Fruit fly (Drosophila melanogaster) whole organism, prepupa: ENCODE measurements around the gene CG12241.

ENCODE experiments used
- CG10631 ChIP-seq: fragments of 200-800 bp; sonication (Bioruptor generic); optimal IDR thresholded peaks from 2 replicates; lab custom pipeline; 2016; ENCODE audit warnings: missing biosample characterization, missing genetic modification characterization
- CG10669 ChIP-seq: fragments of 200-800 bp; sonication (Bioruptor generic); optimal IDR thresholded peaks from 3 replicates; lab custom pipeline; 2018; ENCODE audit warnings: missing biosample characterization, mild to moderate bottlenecking, missing genetic modification characterization, moderate library complexity
- CG11294 ChIP-seq: fragments of 200-800 bp; sonication (Bioruptor generic); IDR thresholded peaks from 2 replicates; pipeline ENCODE4 v1.3.6; 2022; ENCODE audit warnings: missing biosample characterization, missing genetic modification characterization
- CG15336 ChIP-seq: fragments of 200-800 bp; sonication (Bioruptor generic); IDR thresholded peaks from 2 replicates; pipeline ENCODE4 v1.3.6; 2022; ENCODE audit warnings: missing biosample characterization, missing genetic modification characterization
- CG16779 ChIP-seq: fragments of 200-800 bp; sonication (Bioruptor generic); optimal IDR thresholded peaks from 3 replicates; lab custom pipeline; 2017; ENCODE audit warnings: missing biosample characterization, mild to moderate bottlenecking, missing genetic modification characterization
- CG32006 ChIP-seq: fragments of 200-800 bp; sonication (Bioruptor generic); optimal IDR thresholded peaks from 3 replicates; lab custom pipeline; 2017; ENCODE audit warnings: missing biosample characterization, mild to moderate bottlenecking, missing genetic modification characterization
- CG3919 ChIP-seq: fragments of 200-800 bp; sonication (Bioruptor generic); optimal IDR thresholded peaks from 3 replicates; lab custom pipeline; 2016; ENCODE audit warnings: missing biosample characterization, missing genetic modification characterization
- CG4318 ChIP-seq: fragments of 200-800 bp; sonication (Bioruptor generic); optimal IDR thresholded peaks from 3 replicates; lab custom pipeline; 2017; ENCODE audit warnings: missing biosample characterization, mild to moderate bottlenecking, missing genetic modification characterization
- CG6163 ChIP-seq: fragments of 200-800 bp; sonication (Bioruptor generic); IDR thresholded peaks from 3 replicates; pipeline ENCODE4 v1.3.6; 2022; ENCODE audit warnings: missing biosample characterization, missing genetic modification characterization
- CG6792 ChIP-seq: fragments of 200-800 bp; sonication (Bioruptor generic); optimal IDR thresholded peaks from 3 replicates; lab custom pipeline; 2016; ENCODE audit warnings: missing biosample characterization, missing genetic modification characterization
- CG6808 ChIP-seq: fragments of 200-800 bp; sonication (Bioruptor generic); optimal IDR thresholded peaks from 3 replicates; lab custom pipeline; 2017; ENCODE audit warnings: missing biosample characterization, missing genetic modification characterization, mild to moderate bottlenecking, moderate library complexity, missing genetic modification reagents
- CG8119 ChIP-seq: fragments of 200-800 bp; sonication (Bioruptor generic); IDR thresholded peaks from 3 replicates; pipeline ENCODE4 v1.3.6; 2022; ENCODE audit warnings: missing biosample characterization, missing genetic modification characterization
- CG8632 ChIP-seq: fragments of 200-800 bp; sonication (Bioruptor generic); optimal IDR thresholded peaks from 3 replicates; lab custom pipeline; 2016; ENCODE audit warnings: missing biosample characterization, missing genetic modification characterization
- CG9139 ChIP-seq: fragments of 200-800 bp; sonication (Bioruptor generic); optimal IDR thresholded peaks from 3 replicates; lab custom pipeline; 2017; ENCODE audit warnings: missing biosample characterization, mild to moderate bottlenecking, missing genetic modification characterization
- Eip78C ChIP-seq: fragments of 200-800 bp; sonication (Bioruptor generic); peaks from one replicate; lab custom pipeline; 2016; ENCODE audit warnings: missing biosample characterization, missing genetic modification characterization
- Hr38 ChIP-seq: sonication (Bioruptor generic); optimal IDR thresholded peaks from 2 replicates; lab custom pipeline; 2016; ENCODE audit warnings: missing biosample characterization, missing genetic modification characterization
- Hr39 ChIP-seq: fragments of 200-800 bp; sonication (Bioruptor generic); optimal IDR thresholded peaks from 2 replicates; lab custom pipeline; 2016; ENCODE audit warnings: missing biosample characterization, missing genetic modification characterization
- Hr4 ChIP-seq: fragments of 200-800 bp; sonication (Bioruptor generic); optimal IDR thresholded peaks from 3 replicates; lab custom pipeline; 2016; ENCODE audit warnings: missing biosample characterization, missing genetic modification characterization
- Met ChIP-seq: fragments of 200-800 bp; sonication (Bioruptor generic); optimal IDR thresholded peaks from 3 replicates; lab custom pipeline; 2016; ENCODE audit warnings: missing biosample characterization, missing genetic modification characterization
- OdsH ChIP-seq: fragments of 200-800 bp; sonication (Bioruptor generic); optimal IDR thresholded peaks from 3 replicates; lab custom pipeline; 2016; ENCODE audit warnings: missing biosample characterization, missing genetic modification characterization
- Sox102F ChIP-seq: fragments of 200-800 bp; sonication (Bioruptor generic); optimal IDR thresholded peaks from 2 replicates; lab custom pipeline; 2016; ENCODE audit warnings: missing biosample characterization, mild to moderate bottlenecking, missing genetic modification characterization
- Sox14 ChIP-seq: fragments of 200-800 bp; sonication (Bioruptor generic); optimal IDR thresholded peaks from 3 replicates; lab custom pipeline; 2016; ENCODE audit warnings: missing biosample characterization, missing genetic modification characterization
- Sox15 ChIP-seq: fragments of 200-800 bp; sonication (Bioruptor generic); optimal IDR thresholded peaks from 3 replicates; lab custom pipeline; 2016; ENCODE audit warnings: missing biosample characterization, missing genetic modification characterization
- achi ChIP-seq: fragments of 200-800 bp; sonication (Bioruptor generic); optimal IDR thresholded peaks from 3 replicates; lab custom pipeline; 2016; ENCODE audit warnings: missing biosample characterization, missing genetic modification characterization
- acj6 ChIP-seq: fragments of 200-800 bp; sonication (Bioruptor generic); optimal IDR thresholded peaks from 3 replicates; lab custom pipeline; 2016; ENCODE audit warnings: missing biosample characterization, missing genetic modification characterization
- cyc ChIP-seq: fragments of 200-800 bp; sonication (Bioruptor generic); optimal IDR thresholded peaks from 3 replicates; lab custom pipeline; 2016; ENCODE audit warnings: missing biosample characterization, missing genetic modification characterization
- dac ChIP-seq: fragments of 200-800 bp; sonication (Bioruptor generic); optimal IDR thresholded peaks from 2 replicates; lab custom pipeline; 2017; ENCODE audit warnings: missing biosample characterization, mild to moderate bottlenecking, missing genetic modification characterization
- eg ChIP-seq: fragments of 200-800 bp; sonication (Bioruptor generic); IDR thresholded peaks from 3 replicates; pipeline ENCODE4 v1.3.6; 2022; ENCODE audit warnings: missing biosample characterization, missing genetic modification characterization
- fd59A ChIP-seq: fragments of 200-800 bp; sonication (Bioruptor generic); optimal IDR thresholded peaks from 2 replicates; lab custom pipeline; 2017; ENCODE audit warnings: missing biosample characterization, mild to moderate bottlenecking, missing genetic modification characterization, missing genetic modification reagents
- fd85E ChIP-seq: fragments of 200-800 bp; sonication (Bioruptor generic); optimal IDR thresholded peaks from 3 replicates; lab custom pipeline; 2016; ENCODE audit warnings: missing biosample characterization, missing genetic modification characterization
- fkh ChIP-seq: fragments of 200-800 bp; sonication (Bioruptor generic); optimal IDR thresholded peaks from 3 replicates; lab custom pipeline; 2017; ENCODE audit warnings: missing biosample characterization, mild to moderate bottlenecking, missing genetic modification characterization, moderate library complexity
- net ChIP-seq: fragments of 200-800 bp; sonication (Bioruptor generic); optimal IDR thresholded peaks from 3 replicates; lab custom pipeline; 2016; ENCODE audit warnings: missing biosample characterization, missing genetic modification characterization
- pdm3 ChIP-seq: fragments of 200-800 bp; sonication (Bioruptor generic); optimal IDR thresholded peaks from 3 replicates; lab custom pipeline; 2016; ENCODE audit warnings: missing biosample characterization, missing genetic modification characterization
- salr ChIP-seq, 2 experiments: fragments of 200-800 bp; sonication (Bioruptor generic); optimal IDR thresholded peaks; 3 replicates each; lab custom pipeline; 2016 to 2018; ENCODE audit warnings: missing biosample characterization in 2 of 2, missing genetic modification characterization in 2 of 2, mild to moderate bottlenecking in 1 of 2
- spab ChIP-seq: fragments of 200-800 bp; sonication (Bioruptor generic); optimal IDR thresholded peaks from 2 replicates; lab custom pipeline; 2017; ENCODE audit warnings: missing biosample characterization, mild to moderate bottlenecking, missing genetic modification characterization, missing genetic modification reagents
- ss ChIP-seq, 2 experiments: fragments of 200-800 bp; sonication (Bioruptor generic); optimal IDR thresholded peaks; 2 replicates in 1 of 2; 3 replicates in 1 of 2; lab custom pipeline; 2017 to 2018; ENCODE audit warnings: mild to moderate bottlenecking in 2 of 2, missing biosample characterization in 2 of 2, missing genetic modification characterization in 2 of 2, moderate library complexity in 1 of 2
- svp ChIP-seq: fragments of 200-800 bp; sonication (Bioruptor generic); peaks from one replicate; lab custom pipeline; 2016; ENCODE audit warnings: missing biosample characterization, missing genetic modification characterization
- topi ChIP-seq: fragments of 200-800 bp; sonication (Bioruptor generic); optimal IDR thresholded peaks from 3 replicates; lab custom pipeline; 2016; ENCODE audit warnings: missing biosample characterization, missing genetic modification characterization
- vri ChIP-seq: fragments of 200-800 bp; sonication (Bioruptor generic); optimal IDR thresholded peaks from 3 replicates; lab custom pipeline; 2016; ENCODE audit warnings: missing biosample characterization, mild to moderate bottlenecking, missing genetic modification characterization

CG12241 gene

DNA sequence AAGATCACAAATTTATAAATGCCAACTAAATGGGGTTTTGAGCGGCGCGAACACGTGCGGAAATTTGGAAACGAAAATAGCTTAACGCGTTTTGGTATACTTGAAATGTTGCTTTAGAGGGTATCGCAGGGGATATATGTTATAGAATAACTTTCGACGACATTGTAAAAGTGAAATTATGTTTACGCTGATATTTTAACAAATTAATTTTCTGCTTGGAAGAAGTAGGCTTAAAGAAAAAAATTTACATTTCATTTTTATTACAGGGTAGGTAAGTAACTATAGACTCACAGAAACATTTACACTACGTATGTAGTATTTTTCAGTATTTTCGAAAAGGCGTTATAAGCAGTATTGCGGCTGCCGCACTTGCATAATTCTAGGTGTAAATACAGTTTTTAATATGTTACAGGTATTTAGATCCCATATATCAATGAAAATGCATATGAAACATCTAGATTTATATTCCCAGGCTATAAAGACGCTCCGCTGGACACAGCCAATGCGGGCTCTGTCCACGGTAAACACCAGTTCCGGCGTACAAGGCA is 10.3 kb downstream of the CG12241 start, which contains the start of the genes Art3 and mRpS10 (continued):
- TF ChIP-seq Met (peak; percentile 100), Hr38 (peak; percentile 96), CG6163 (GFP tag; lab: Robert Waterston, UW) (peak; percentile 100), CG3919 (peak; percentile 100), ss (GFP tag; optimal IDR thresholded peaks at IDR 0.05; lab: Kevin White, UChicago) (peak; percentile 99 to 100), CG10669 (GFP tag; lab: Kevin White, UChicago) (peak; percentile 100), acj6 (GFP tag; lab: Kevin White, UChicago) (peak; percentile 100), CG15336 (peak; percentile 100), spab (peak; percentile 100), fd59A (GFP tag; lab: Kevin White, UChicago) (peak; percentile 100), Sox15 (GFP tag; lab: Kevin White, UChicago) (peak; percentile 100), achi (GFP tag; lab: Kevin White, UChicago) (peak; percentile 99), CG11294 (GFP tag; lab: Robert Waterston, UW) (peak; percentile 100), Sox102F (GFP tag; lab: Kevin White, UChicago) (peak; percentile 99), cyc (GFP tag; lab: Kevin White, UChicago) (peak; percentile 100), CG6808 (GFP tag; lab: Kevin White, UChicago) (peak; percentile 99), Hr4 (peak; percentile 100), vri (GFP tag; lab: Kevin White, UChicago) (peak; percentile 99), fd85E (GFP tag; lab: Kevin White, UChicago) (peak; percentile 98), Sox14 (GFP tag; lab: Kevin White, UChicago) (peak; percentile 100), CG4318 (GFP tag; lab: Kevin White, UChicago) (peak; percentile 100), CG8119 (peak; percentile 100), Hr39 (GFP tag; lab: Kevin White, UChicago) (peak; percentile 100), net (GFP tag; lab: Kevin White, UChicago) (peak; percentile 100), OdsH (peak; percentile 100), eg (GFP tag; lab: Robert Waterston, UW) (peak; percentile 100), CG16779 (tag; lab: Kevin White, UChicago) (peak; percentile 99), pdm3 (GFP tag; lab: Kevin White, UChicago) (peak; percentile 100), CG32006 (GFP tag; lab: Kevin White, UChicago) (peak; percentile 100), CG8632 (GFP tag; lab: Kevin White, UChicago) (peak; percentile 100), topi (GFP tag; lab: Kevin White, UChicago) (peak; percentile 100), fkh (GFP tag; lab: Kevin White, UChicago) (peak; percentile 97), CG10631 (GFP tag; lab: Kevin White, UChicago) (peak; percentile 100), CG6792 (GFP tag; lab: Kevin White, UChicago) (peak; percentile 100)

DNA sequence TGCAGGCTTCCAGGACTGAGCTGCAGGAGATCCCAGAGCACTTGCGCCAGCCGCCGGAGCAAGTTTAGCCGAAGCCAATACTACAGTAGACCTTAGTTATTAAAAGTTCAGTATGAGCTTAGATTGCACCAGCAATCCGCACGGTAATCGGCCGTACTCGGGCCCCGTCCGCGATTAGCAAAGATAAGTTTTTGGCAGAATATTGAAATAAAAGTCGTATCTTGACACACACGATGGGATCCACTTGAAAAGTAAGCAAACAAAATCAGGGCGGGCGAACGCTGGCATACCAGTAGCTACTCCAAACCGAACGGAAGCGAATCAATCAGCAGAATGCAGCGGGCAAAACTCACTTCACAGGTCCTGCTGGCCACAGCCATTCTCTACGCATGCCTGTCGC is 11.2 kb downstream of the CG12241 start, which contains the start of gene CG34316:
Gene CG34316, plus strand, starts transcription at position 301 of the 400 bp plus-strand sequence.
- no peak for TF ChIP-seq svp (GFP tag; lab: Kevin White, UChicago)
- TF ChIP-seq CG6163 (GFP tag; lab: Robert Waterston, UW): no peak
- TF ChIP-seq CG10669 (GFP tag; lab: Kevin White, UChicago): no peak
- TF ChIP-seq ss (GFP tag; optimal IDR thresholded peaks at IDR 0.05; lab: Kevin White, UChicago): no peak
- TF ChIP-seq CG3919: no peak
- TF ChIP-seq acj6 (GFP tag; lab: Kevin White, UChicago): no peak
- TF ChIP-seq dac (GFP tag; lab: Kevin White, UChicago): no peak
- no peak for TF ChIP-seq achi (GFP tag; lab: Kevin White, UChicago)
- TF ChIP-seq Eip78C (GFP tag; lab: Kevin White, UChicago): no peak
- no peak for TF ChIP-seq OdsH
- no peak for TF ChIP-seq CG9139 (GFP tag; lab: Kevin White, UChicago)
- no peak for TF ChIP-seq cyc (GFP tag; lab: Kevin White, UChicago)
- TF ChIP-seq CG6792 (GFP tag; lab: Kevin White, UChicago): no peak
- no peak for TF ChIP-seq salr (GFP tag; optimal IDR thresholded peaks at IDR 0.05; lab: Kevin White, UChicago)
- TF ChIP-seq Met: no peak
- TF ChIP-seq, all 60 proteins: peak for 0
